Fruit fly (Drosophila melanogaster): ENCODE measurements around the gene CG7139.

Gene CG7139

dm6 chr3L:22029670-22030069 lies 42.0 kb downstream of the CG7139 start, which contains the start of gene CG43392:
Gene CG43392 (minus strand): TSS chr3L:22029770.
- TF ChIP-seq CG6792 (GFP tag; optimal IDR thresholded peaks at IDR 0.05) (no peak), Blimp-1 (GFP tag; optimal IDR thresholded peaks at IDR 0.05) (no peak), lz (GFP tag; optimal IDR thresholded peaks at IDR 0.05) (no peak), Lpt (GFP tag; optimal IDR thresholded peaks at IDR 0.05) (no peak), CG7368 (GFP tag; optimal IDR thresholded peaks at IDR 0.05) (no peak), CG16779 (tag; optimal IDR thresholded peaks at IDR 0.05) (no peak)

- no peak for TF ChIP-seq Eip78C (GFP tag)
- no peak for TF ChIP-seq Blimp-1 (GFP tag; optimal IDR thresholded peaks at IDR 0.05)
- no peak for TF ChIP-seq CG4318 (GFP tag; optimal IDR thresholded peaks at IDR 0.05)
- no peak for TF ChIP-seq CG11294 (GFP tag; IDR thresholded peaks at IDR 0.05)
- TF ChIP-seq fd85E (GFP tag; optimal IDR thresholded peaks at IDR 0.05): no peak
- no peak for TF ChIP-seq Hr4 (GFP tag; optimal IDR thresholded peaks at IDR 0.05)
- no peak for TF ChIP-seq CG9139 (GFP tag; optimal IDR thresholded peaks at IDR 0.05)
- TF ChIP-seq CG6276 (GFP tag; optimal IDR thresholded peaks at IDR 0.05): no peak
- no peak for TF ChIP-seq CG6808 (GFP tag; optimal IDR thresholded peaks at IDR 0.05)
- TF ChIP-seq Eip93F (GFP tag; optimal IDR thresholded peaks at IDR 0.05): no peak
These were observed 43.4 kb downstream of the CG7139 start, which contains the start of gene CG7140 for dm6 chr3L:22028225-22028624. Gene CG7140 (minus strand): TSS chr3L:22028325.

Data from whole organism, prepupa.